Worm (Caenorhabditis elegans) whole organism, L3 larva: ENCODE results near the gene ddp-1.

Source experiments
- R02D3.7 ChIP-seq: fragments of 150-350 bp; optimal IDR thresholded peaks from 2 replicates; lab custom pipeline; 2014; ENCODE audit warnings: missing biosample characterization, missing genetic modification characterization
- ama-1 ChIP-seq: fragments of 150-350 bp; optimal IDR thresholded peaks from 2 replicates; lab custom pipeline; 2018
- ceh-16 ChIP-seq: sonication (generic microtip); optimal IDR thresholded peaks from 2 replicates; lab custom pipeline; 2017; ENCODE audit warnings: missing biosample characterization, missing genetic modification characterization
- ceh-28 ChIP-seq: fragments of 150-350 bp; optimal IDR thresholded peaks from 2 replicates; lab custom pipeline; 2014; ENCODE audit warnings: missing biosample characterization, missing genetic modification reagents, missing genetic modification characterization
- ceh-82 ChIP-seq: fragments of 150-350 bp; optimal IDR thresholded peaks from 2 replicates; lab custom pipeline; 2014; ENCODE audit warnings: missing biosample characterization, missing genetic modification characterization
- ceh-9 ChIP-seq: sonication (generic microtip); optimal IDR thresholded peaks from 2 replicates; lab custom pipeline; 2018; ENCODE audit warnings: missing biosample characterization, missing genetic modification characterization
- daf-12 ChIP-seq: fragments of 150-350 bp; optimal IDR thresholded peaks from 2 replicates; lab custom pipeline; 2014; ENCODE audit warnings: missing biosample characterization, missing genetic modification reagents, missing genetic modification characterization
- egl-27 ChIP-seq: sonication (generic microtip); optimal IDR thresholded peaks from 4 replicates; lab custom pipeline; 2017; ENCODE audit warnings: missing biosample characterization, missing genetic modification reagents, missing genetic modification characterization
- egl-5 ChIP-seq: fragments of 150-350 bp; optimal IDR thresholded peaks from 2 replicates; lab custom pipeline; 2017; ENCODE audit warnings: missing biosample characterization, missing genetic modification reagents, missing genetic modification characterization, inconsistent platforms
- elt-2 ChIP-seq: sonication (generic microtip); optimal IDR thresholded peaks from 2 replicates; lab custom pipeline; 2016; ENCODE audit warnings: missing genetic modification reagents, mild to moderate bottlenecking, missing genetic modification characterization, missing compliant biosample characterization
- elt-3 ChIP-seq, 3 experiments: fragments of 150-350 bp in 1 of 3; sonication (generic microtip) in 2 of 3; optimal IDR thresholded peaks; 2 replicates in 2 of 3; 4 replicates in 1 of 3; lab custom pipeline; 2014 to 2017; ENCODE audit warnings: missing biosample characterization in 3 of 3, missing genetic modification characterization in 3 of 3
- eor-1 ChIP-seq, 2 experiments: fragments of 150-350 bp; optimal IDR thresholded peaks; 2 replicates each; lab custom pipeline; 2014 to 2018; ENCODE audit warnings: missing biosample characterization in 2 of 2, missing genetic modification characterization in 2 of 2
- fkh-10 ChIP-seq: sonication (generic microtip); optimal IDR thresholded peaks from 2 replicates; lab custom pipeline; 2017; ENCODE audit warnings: missing biosample characterization, missing genetic modification reagents, missing genetic modification characterization
- fkh-2 ChIP-seq: fragments of 150-350 bp; optimal IDR thresholded peaks from 2 replicates; lab custom pipeline; 2014; ENCODE audit warnings: missing biosample characterization, missing genetic modification reagents, missing genetic modification characterization
- fos-1 ChIP-seq: fragments of 150-350 bp; optimal IDR thresholded peaks from 2 replicates; lab custom pipeline; 2014; ENCODE audit warnings: missing biosample characterization, missing genetic modification characterization
- hmg-11 ChIP-seq: sonication (generic microtip); optimal IDR thresholded peaks from 2 replicates; lab custom pipeline; 2016; ENCODE audit warnings: missing genetic modification characterization, missing compliant biosample characterization
- lin-15B ChIP-seq: fragments of 150-350 bp; optimal IDR thresholded peaks from 2 replicates; lab custom pipeline; 2014; ENCODE audit warnings: missing biosample characterization, missing genetic modification characterization
- lsy-12 ChIP-seq: sonication (generic microtip); optimal IDR thresholded peaks from 2 replicates; lab custom pipeline; 2016; ENCODE audit warnings: mild to moderate bottlenecking, missing genetic modification characterization, missing compliant biosample characterization
- mdl-1 ChIP-seq: fragments of 150-350 bp; optimal IDR thresholded peaks from 2 replicates; lab custom pipeline; 2014; ENCODE audit warnings: missing biosample characterization, missing genetic modification characterization
- nhr-11 ChIP-seq: fragments of 150-350 bp; optimal IDR thresholded peaks from 2 replicates; lab custom pipeline; 2014; ENCODE audit warnings: missing biosample characterization, missing genetic modification characterization
- nhr-12 ChIP-seq: fragments of 150-350 bp; optimal IDR thresholded peaks from 2 replicates; lab custom pipeline; 2014; ENCODE audit warnings: missing biosample characterization, missing genetic modification characterization
- nhr-23 ChIP-seq: fragments of 150-350 bp; optimal IDR thresholded peaks from 2 replicates; lab custom pipeline; 2014; ENCODE audit warnings: missing biosample characterization, missing genetic modification reagents, missing genetic modification characterization
- nhr-237 ChIP-seq: fragments of 150-350 bp; optimal IDR thresholded peaks from 2 replicates; lab custom pipeline; 2014; ENCODE audit warnings: missing biosample characterization, missing genetic modification characterization
- nhr-25 ChIP-seq: sonication (generic microtip); optimal IDR thresholded peaks from 2 replicates; lab custom pipeline; 2017; ENCODE audit warnings: missing biosample characterization, missing genetic modification characterization
- nhr-67 ChIP-seq: fragments of 150-350 bp; optimal IDR thresholded peaks from 2 replicates; lab custom pipeline; 2014; ENCODE audit warnings: missing biosample characterization, missing genetic modification characterization
- nhr-76 ChIP-seq: fragments of 150-350 bp; sonication (generic microtip); optimal IDR thresholded peaks from 5 replicates; lab custom pipeline; 2014; ENCODE audit warnings: missing biosample characterization, missing genetic modification characterization
- nhr-77 ChIP-seq: fragments of 150-350 bp; optimal IDR thresholded peaks from 2 replicates; lab custom pipeline; 2014; ENCODE audit warnings: missing biosample characterization, missing genetic modification characterization
- pqm-1 ChIP-seq: fragments of 150-350 bp; optimal IDR thresholded peaks from 2 replicates; lab custom pipeline; 2017; ENCODE audit warnings: missing biosample characterization, missing genetic modification characterization, inconsistent platforms
- skn-1 ChIP-seq: fragments of 150-350 bp; optimal IDR thresholded peaks from 2 replicates; lab custom pipeline; 2014; ENCODE audit warnings: missing biosample characterization, missing genetic modification characterization
- snpc-4 ChIP-seq: fragments of 150-350 bp; optimal IDR thresholded peaks from 2 replicates; lab custom pipeline; 2014; ENCODE audit warnings: missing biosample characterization, missing genetic modification characterization
- tbx-2 ChIP-seq: sonication (generic microtip); optimal IDR thresholded peaks from 2 replicates; lab custom pipeline; 2016; ENCODE audit warnings: mild to moderate bottlenecking, missing genetic modification characterization, missing compliant biosample characterization
- unc-39 ChIP-seq: sonication (generic microtip); optimal IDR thresholded peaks from 4 replicates; lab custom pipeline; 2017; ENCODE audit warnings: missing biosample characterization, missing genetic modification characterization
- unc-62 ChIP-seq: fragments of 150-350 bp; sonication (generic microtip); optimal IDR thresholded peaks from 4 replicates; lab custom pipeline; 2014; ENCODE audit warnings: missing biosample characterization, missing genetic modification reagents, missing genetic modification characterization
- zag-1 ChIP-seq: fragments of 150-350 bp; optimal IDR thresholded peaks from 2 replicates; lab custom pipeline; 2014; ENCODE audit warnings: missing biosample characterization, missing genetic modification characterization
- ztf-11 ChIP-seq: fragments of 150-350 bp; optimal IDR thresholded peaks from 2 replicates; lab custom pipeline; 2014; ENCODE audit warnings: missing biosample characterization, missing genetic modification characterization
- ztf-4 ChIP-seq: fragments of 150-350 bp; optimal IDR thresholded peaks from 2 replicates; lab custom pipeline; 2014; ENCODE audit warnings: missing biosample characterization, missing genetic modification characterization

Gene ddp-1

ce11 chrIII:1832453-1832852 is 27.2 kb upstream of the ddp-1 start:
- no peak for TF ChIP-seq nhr-25 (tag; lab: Kevin White, UChicago)
- no peak for TF ChIP-seq egl-5 (tag; lab: Kevin White, UChicago)
- no peak for TF ChIP-seq nhr-76
- no peak for TF ChIP-seq mdl-1 (tag; lab: Kevin White, UChicago)
- TF ChIP-seq ztf-11 (tag; lab: Kevin White, UChicago), result no peak
- TF ChIP-seq, all 47 proteins: peak for 0

- TF ChIP-seq egl-5 (tag; lab: Kevin White, UChicago) (no peak), ama-1 (no peak), ceh-28 (peak; percentile 98), fkh-2 (tag; lab: Kevin White, UChicago) (no peak), nhr-11 (no peak), nhr-76 (no peak), R02D3.7 (no peak), unc-62 (no peak), unc-39 (tag; lab: Kevin White, UChicago) (no peak), pqm-1 (peak; percentile 4)
Measured at ce11 chrIII:1833984-1834563, 25.6 kb upstream of the ddp-1 start, which contains the start of gene rexd-1. TSS of gene rexd-1 (plus strand) at chrIII:1834513.

ce11 chrIII:1848747-1849146 is 10.9 kb upstream of the ddp-1 start, which contains the start of gene pqn-82:
TSS of gene pqn-82 (plus strand) at chrIII:1849047.
- TF ChIP-seq ceh-82 (tag; lab: Kevin White, UChicago) (no peak), nhr-77 (tag; lab: Kevin White, UChicago) (no peak), fkh-10 (GFP tag; lab: Kevin White, UChicago) (no peak), nhr-67 (no peak), fos-1 (no peak), ama-1 (no peak), unc-62 (no peak), tbx-2 (tag; lab: Kevin White, UChicago) (no peak), egl-5 (tag; lab: Kevin White, UChicago) (no peak)

ce11 chrIII:1852126-1852717 is 7.5 kb upstream of the ddp-1 start:
- TF ChIP-seq unc-39 (tag; lab: Kevin White, UChicago), result no peak
- peak; percentile 68 for TF ChIP-seq ceh-28

- TF ChIP-seq hmg-11 (peak; percentile 12), nhr-25 (tag; lab: Kevin White, UChicago) (peak; percentile 89), nhr-11 (no peak)
- TF ChIP-seq, all 47 proteins: peak for 2
Measured at ce11 chrIII:1853944-1854343, 5.7 kb upstream of the ddp-1 start.

ce11 chrIII:1855092-1855491 is 4.6 kb upstream of the ddp-1 start, which contains the start of gene hlh-33:
TSS of gene hlh-33 (plus strand) at chrIII:1855392.
- TF ChIP-seq nhr-77 (tag; lab: Kevin White, UChicago), result no peak
- TF ChIP-seq lsy-12 (tag; lab: Kevin White, UChicago), result no peak
- TF ChIP-seq ceh-9 (tag; lab: Kevin White, UChicago), result no peak
- TF ChIP-seq ceh-16 (tag; lab: Kevin White, UChicago), result no peak
- TF ChIP-seq nhr-25 (tag; lab: Kevin White, UChicago), result no peak

ce11 chrIII:1856175-1856574 is 3.5 kb upstream of the ddp-1 start:
- TF ChIP-seq nhr-76 (no peak), ama-1 (no peak), zag-1 (no peak), nhr-25 (tag; lab: Kevin White, UChicago) (no peak), nhr-77 (tag; lab: Kevin White, UChicago) (no peak), unc-62 (no peak), elt-2 (tag; lab: Kevin White, UChicago) (no peak)

- TF ChIP-seq lsy-12 (tag; lab: Kevin White, UChicago) (no peak), snpc-4 (tag; lab: Kevin White, UChicago) (no peak), egl-27 (no peak), skn-1 (no peak), daf-12 (tag; lab: Kevin White, UChicago) (no peak), ztf-4 (tag; lab: Kevin White, UChicago) (no peak), unc-62 (no peak), ztf-11 (tag; lab: Kevin White, UChicago) (no peak), nhr-23 (no peak), nhr-237 (no peak), nhr-12 (tag; lab: Kevin White, UChicago) (no peak), hmg-11 (no peak), elt-3 (tag; optimal IDR thresholded peaks at IDR 0.05; lab: Kevin White, UChicago) (no peak), eor-1 (tag; optimal IDR thresholded peaks at IDR 0.05; lab: Kevin White, UChicago) (no peak), egl-5 (tag; lab: Kevin White, UChicago) (no peak), nhr-67 (no peak), lin-15B (tag; lab: Kevin White, UChicago) (no peak), ceh-28 (no peak)
Measured at ce11 chrIII:1856679-1857078, 3.0 kb upstream of the ddp-1 start.
